Fruit fly (Drosophila melanogaster) whole organism, embryonic: ENCODE measurements around the gene CG14036.

Experiments
- ATbp ChIP-seq: fragments of 200-800 bp; sonication (Bioruptor generic); optimal IDR thresholded peaks from 2 replicates; lab custom pipeline; 2017; ENCODE audit warnings: missing biosample characterization, mild to moderate bottlenecking, missing genetic modification characterization, missing genetic modification reagents
- CG10267 ChIP-seq: fragments of 200-800 bp; sonication (Bioruptor generic); optimal IDR thresholded peaks from 2 replicates; lab custom pipeline; 2018; ENCODE audit warnings: missing biosample characterization, mild to moderate bottlenecking, missing genetic modification characterization, moderate library complexity
- CG11247 ChIP-seq: fragments of 200-800 bp; sonication (Bioruptor generic); IDR thresholded peaks from 2 replicates; pipeline ENCODE4 v1.3.6; 2022; ENCODE audit warnings: missing biosample characterization, missing genetic modification characterization
- CG11723 ChIP-seq: fragments of 200-800 bp; sonication (Bioruptor generic); optimal IDR thresholded peaks from 2 replicates; lab custom pipeline; 2017; ENCODE audit warnings: missing biosample characterization, mild to moderate bottlenecking, missing genetic modification characterization
- CG14710 ChIP-seq: fragments of 200-800 bp; sonication (Bioruptor generic); optimal IDR thresholded peaks from 3 replicates; lab custom pipeline; 2019; ENCODE audit warnings: missing biosample characterization, mild to moderate bottlenecking, missing genetic modification characterization, moderate library complexity
- CG14860 ChIP-seq: fragments of 200-800 bp; sonication (Bioruptor generic); IDR thresholded peaks from 3 replicates; pipeline ENCODE4 v1.3.6; 2022; ENCODE audit warnings: missing biosample characterization, missing genetic modification characterization; ENCODE audit not compliant: partially characterized antibody
- CG1529 ChIP-seq: fragments of 200-800 bp; sonication (Bioruptor generic); optimal IDR thresholded peaks from 3 replicates; lab custom pipeline; 2018; ENCODE audit warnings: missing biosample characterization, missing genetic modification characterization
- CG17359 ChIP-seq: fragments of 200-800 bp; sonication (Bioruptor generic); optimal IDR thresholded peaks from 3 replicates; lab custom pipeline; 2018; ENCODE audit warnings: missing biosample characterization, mild to moderate bottlenecking, missing genetic modification characterization, moderate library complexity
- CG18599 ChIP-seq: fragments of 200-800 bp; sonication (Bioruptor generic); optimal IDR thresholded peaks from 3 replicates; lab custom pipeline; 2017; ENCODE audit warnings: missing biosample characterization, missing genetic modification characterization, mild to moderate bottlenecking, moderate library complexity, missing genetic modification reagents
- CG31224 ChIP-seq: fragments of 200-800 bp; sonication (Bioruptor generic); IDR thresholded peaks from 2 replicates; pipeline ENCODE4 v1.3.6; 2022; ENCODE audit warnings: missing biosample characterization, missing genetic modification characterization
- CG4328 ChIP-seq: fragments of 200-800 bp; sonication (Bioruptor generic); optimal IDR thresholded peaks from 3 replicates; lab custom pipeline; 2017; ENCODE audit warnings: missing biosample characterization, missing genetic modification reagents, missing genetic modification characterization
- CG6175 ChIP-seq: fragments of 200-800 bp; sonication (Bioruptor generic); IDR thresholded peaks from 3 replicates; pipeline ENCODE4 v1.3.6; 2022; ENCODE audit warnings: missing biosample characterization, missing genetic modification characterization
- CG7372 ChIP-seq: fragments of 200-800 bp; sonication (Bioruptor generic); IDR thresholded peaks from 2 replicates; pipeline ENCODE4 v1.3.6; 2022; ENCODE audit warnings: missing biosample characterization, missing genetic modification characterization
- CG8924 ChIP-seq: fragments of 200-800 bp; optimal IDR thresholded peaks from 3 replicates; lab custom pipeline; 2019; ENCODE audit warnings: missing biosample characterization, mild to moderate bottlenecking, missing genetic modification characterization, moderate library complexity
- Doc3 ChIP-seq: fragments of 200-800 bp; sonication (Bioruptor generic); IDR thresholded peaks from 3 replicates; pipeline ENCODE4 v1.3.6; 2022; ENCODE audit warnings: missing biosample characterization, missing genetic modification characterization; ENCODE audit not compliant: partially characterized antibody
- ERR ChIP-seq: fragments of 200-800 bp; sonication (Bioruptor generic); optimal IDR thresholded peaks from 2 replicates; lab custom pipeline; 2016; ENCODE audit warnings: missing biosample characterization, missing genetic modification characterization
- Hmr ChIP-seq: fragments of 200-800 bp; sonication (Bioruptor generic); optimal IDR thresholded peaks from 3 replicates; lab custom pipeline; 2017; ENCODE audit warnings: mild to moderate bottlenecking, missing biosample characterization, missing genetic modification reagents, missing genetic modification characterization
- Med ChIP-seq: fragments of 200-800 bp; sonication (Bioruptor generic); peaks from one replicate; lab custom pipeline; 2016; ENCODE audit warnings: missing biosample characterization, missing genetic modification characterization, mild to moderate bottlenecking, inconsistent platforms, moderate library complexity
- Meics ChIP-seq: fragments of 200-800 bp; sonication (Bioruptor generic); optimal IDR thresholded peaks from 2 replicates; lab custom pipeline; 2017; ENCODE audit warnings: missing biosample characterization, mild to moderate bottlenecking, missing genetic modification characterization
- Myb ChIP-seq: fragments of 200-800 bp; sonication (Bioruptor generic); optimal IDR thresholded peaks from 2 replicates; lab custom pipeline; 2016; ENCODE audit warnings: missing biosample characterization, missing genetic modification characterization
- Ptx1 ChIP-seq: fragments of 200-800 bp; sonication (Bioruptor generic); IDR thresholded peaks from 2 replicates; pipeline ENCODE4 v1.3.6; 2022; ENCODE audit warnings: missing biosample characterization, missing genetic modification characterization
- Spps ChIP-seq: fragments of 200-800 bp; sonication (Bioruptor generic); optimal IDR thresholded peaks from 2 replicates; lab custom pipeline; 2018; ENCODE audit warnings: missing biosample characterization, mild to moderate bottlenecking, missing genetic modification characterization
- Vsx1 ChIP-seq: fragments of 200-800 bp; sonication (Bioruptor generic); optimal IDR thresholded peaks from 2 replicates; lab custom pipeline; 2017; ENCODE audit warnings: missing biosample characterization, mild to moderate bottlenecking, missing genetic modification characterization, missing genetic modification reagents
- abd-A ChIP-seq: fragments of 200-800 bp; sonication (Bioruptor generic); optimal IDR thresholded peaks from 3 replicates; lab custom pipeline; 2019; ENCODE audit warnings: missing biosample characterization, mild to moderate bottlenecking, missing genetic modification characterization, moderate library complexity
- ac ChIP-seq: fragments of 200-800 bp; sonication (Bioruptor generic); optimal IDR thresholded peaks from 3 replicates; lab custom pipeline; 2017; ENCODE audit warnings: missing biosample characterization, mild to moderate bottlenecking, missing genetic modification characterization
- bbx ChIP-seq: fragments of 200-800 bp; sonication (Bioruptor generic); IDR thresholded peaks from 2 replicates; pipeline ENCODE4 v1.3.6; 2022; ENCODE audit warnings: missing biosample characterization, missing genetic modification characterization; ENCODE audit not compliant: partially characterized antibody
- cas ChIP-seq: fragments of 200-800 bp; sonication (Bioruptor generic); IDR thresholded peaks from 2 replicates; pipeline ENCODE4 v1.3.6; 2022; ENCODE audit warnings: missing biosample characterization, missing genetic modification characterization
- caup ChIP-seq: fragments of 200-800 bp; sonication (Bioruptor generic); optimal IDR thresholded peaks from 3 replicates; lab custom pipeline; 2017; ENCODE audit warnings: missing biosample characterization, mild to moderate bottlenecking, missing genetic modification characterization, moderate library complexity; ENCODE audit not compliant: severe bottlenecking
- chinmo ChIP-seq: fragments of 200-800 bp; sonication (Bioruptor generic); IDR thresholded peaks from 4 replicates; pipeline ENCODE4 v1.3.6; 2022; ENCODE audit warnings: missing biosample characterization, missing genetic modification characterization; ENCODE audit not compliant: partially characterized antibody
- crp ChIP-seq, 2 experiments: fragments of 200-800 bp; sonication (Bioruptor generic); optimal IDR thresholded peaks; 2 replicates in 1 of 2; 3 replicates in 1 of 2; lab custom pipeline; 2017; ENCODE audit warnings: missing biosample characterization in 2 of 2, missing genetic modification characterization in 2 of 2, mild to moderate bottlenecking in 1 of 2, moderate library complexity in 1 of 2
- dan ChIP-seq: fragments of 200-800 bp; sonication (Bioruptor generic); IDR thresholded peaks from 2 replicates; pipeline ENCODE4 v1.3.6; 2022; ENCODE audit warnings: missing biosample characterization, missing genetic modification characterization
- en ChIP-seq: fragments of 200-800 bp; sonication (Bioruptor generic); optimal IDR thresholded peaks from 2 replicates; lab custom pipeline; 2016; ENCODE audit warnings: missing biosample characterization, missing genetic modification characterization
- esg ChIP-seq: fragments of 200-800 bp; sonication (Bioruptor generic); conservative IDR thresholded peaks from 2 replicates; pipeline ENCODE4 v1.3.6; 2022; ENCODE audit warnings: missing biosample characterization, missing genetic modification characterization
- ewg ChIP-seq: fragments of 200-800 bp; sonication (Bioruptor generic); optimal IDR thresholded peaks from 3 replicates; lab custom pipeline; 2017; ENCODE audit warnings: mild to moderate bottlenecking, missing biosample characterization, missing genetic modification reagents, missing genetic modification characterization
- eyg ChIP-seq: fragments of 200-800 bp; sonication (Bioruptor generic); optimal IDR thresholded peaks from 3 replicates; lab custom pipeline; 2016; ENCODE audit warnings: missing biosample characterization, missing genetic modification characterization
- gem ChIP-seq: fragments of 200-800 bp; sonication (Bioruptor generic); optimal IDR thresholded peaks from 2 replicates; lab custom pipeline; 2019; ENCODE audit warnings: missing biosample characterization, mild to moderate bottlenecking, missing genetic modification characterization, moderate library complexity
- gsb-n ChIP-seq: fragments of 200-800 bp; sonication (Bioruptor generic); optimal IDR thresholded peaks from 3 replicates; lab custom pipeline; 2018; ENCODE audit warnings: missing biosample characterization, mild to moderate bottlenecking, missing genetic modification characterization
- hbn ChIP-seq: fragments of 200-800 bp; sonication (Bioruptor generic); IDR thresholded peaks from 2 replicates; pipeline ENCODE4 v1.3.6; 2022; ENCODE audit warnings: missing biosample characterization, missing genetic modification characterization; ENCODE audit not compliant: partially characterized antibody
- hth ChIP-seq: fragments of >200 bp; optimal IDR thresholded peaks from 2 replicates; lab custom pipeline; 2017; ENCODE audit warnings: inconsistent platforms
- lmd ChIP-seq: fragments of 200-800 bp; sonication (Bioruptor generic); IDR thresholded peaks from 2 replicates; pipeline ENCODE4 v1.3.6; 2022; ENCODE audit warnings: missing biosample characterization, missing genetic modification characterization
- maf-S ChIP-seq: fragments of 200-800 bp; sonication (Bioruptor generic); optimal IDR thresholded peaks from 2 replicates; lab custom pipeline; 2016; ENCODE audit warnings: missing biosample characterization, missing genetic modification characterization
- nmo ChIP-seq: fragments of 200-800 bp; sonication (Bioruptor generic); optimal IDR thresholded peaks from 2 replicates; lab custom pipeline; 2018; ENCODE audit warnings: missing biosample characterization, mild to moderate bottlenecking, missing genetic modification characterization, moderate library complexity
- nom ChIP-seq: fragments of 200-800 bp; sonication (Bioruptor generic); optimal IDR thresholded peaks from 2 replicates; lab custom pipeline; 2017; ENCODE audit warnings: missing biosample characterization, missing genetic modification characterization, mild to moderate bottlenecking, moderate library complexity, missing genetic modification reagents
- org-1 ChIP-seq: fragments of 200-800 bp; sonication (Bioruptor generic); optimal IDR thresholded peaks from 2 replicates; lab custom pipeline; 2017; ENCODE audit warnings: missing biosample characterization, missing genetic modification characterization
- pita ChIP-seq: fragments of 200-800 bp; sonication (Bioruptor generic); optimal IDR thresholded peaks from 2 replicates; lab custom pipeline; 2017; ENCODE audit warnings: missing biosample characterization, mild to moderate bottlenecking, missing genetic modification characterization
- pzg ChIP-seq: fragments of 200-800 bp; sonication (Bioruptor generic); optimal IDR thresholded peaks from 3 replicates; lab custom pipeline; 2018; ENCODE audit warnings: missing biosample characterization, mild to moderate bottlenecking, missing genetic modification characterization, moderate library complexity
- sens ChIP-seq: fragments of 200-800 bp; sonication (Bioruptor generic); peaks from one replicate; lab custom pipeline; 2016; ENCODE audit warnings: missing biosample characterization, missing genetic modification characterization
- seq ChIP-seq: fragments of 200-800 bp; sonication (Bioruptor generic); IDR thresholded peaks from 2 replicates; pipeline ENCODE4 v1.3.6; 2022; ENCODE audit warnings: missing biosample characterization, missing genetic modification characterization
- toy ChIP-seq: fragments of 200-800 bp; sonication (Bioruptor generic); IDR thresholded peaks from 2 replicates; pipeline ENCODE4 v1.3.6; 2022; ENCODE audit warnings: missing biosample characterization, missing genetic modification characterization

CG14036 gene

dm6 chr2L:5052367-5052914 is 2.4 kb downstream of the CG14036 start, which contains the start of gene senju (continued):
- TF ChIP-seq ATbp (peak; percentile 87), nom (GFP tag; lab: Kevin White, UChicago) (peak; percentile 74), caup (GFP tag; lab: Kevin White, UChicago) (peak; percentile 92), Hmr (GFP tag; lab: Kevin White, UChicago) (peak; percentile 91), gsb-n (tag; lab: Kevin White, UChicago) (peak; percentile 69), gem (peak; percentile 91), Spps (peak; percentile 46), bbx (GFP tag; lab: Robert Waterston, UW) (peak; percentile 35; the same call in 1 of the 2 replicates), Ptx1 (GFP tag; lab: Robert Waterston, UW) (peak; percentile 84), lmd (peak; percentile 86), ERR (GFP tag; lab: Kevin White, UChicago) (peak; percentile 56), hth (lab: Kevin White, UChicago) (no peak), CG14860 (GFP tag; lab: Robert Waterston, UW) (peak; percentile 47; the same call in 1 of the 3 replicates), CG14710 (tag; lab: Kevin White, UChicago) (peak; percentile 69), CG17359 (tag; lab: Kevin White, UChicago) (peak; percentile 78), pita (GFP tag; lab: Kevin White, UChicago) (no peak), Doc3 (no peak), CG6175 (GFP tag; lab: Robert Waterston, UW) (peak; percentile 52; the same call in 2 of the 3 replicates), CG11247 (GFP tag; lab: Robert Waterston, UW) (peak; percentile 83), abd-A (tag; lab: Kevin White, UChicago) (peak; percentile 68), toy (GFP tag; lab: Robert Waterston, UW) (peak; percentile 35; the same call in 1 of the 2 replicates), CG10267 (tag; lab: Kevin White, UChicago) (peak; percentile 99), dan (no peak), org-1 (GFP tag; lab: Kevin White, UChicago) (peak; percentile 85), cas (peak; percentile 54; the same call in 1 of the 2 replicates), CG31224 (peak; percentile 63), maf-S (peak; percentile 65), Meics (GFP tag; lab: Kevin White, UChicago) (peak; percentile 88), eyg (peak; percentile 82), hbn (GFP tag; lab: Robert Waterston, UW) (0 out of 2 replicates have a peak, but pooled peaks have one; percentile 42), CG11723 (GFP tag; lab: Kevin White, UChicago) (peak; percentile 81), nmo (GFP tag; lab: Kevin White, UChicago) (peak; percentile 65), CG4328 (GFP tag; lab: Kevin White, UChicago) (peak; percentile 83), CG7372 (GFP tag; lab: Robert Waterston, UW) (0 out of 2 replicates have a peak, but pooled peaks have one; percentile 30), Vsx1 (GFP tag; lab: Kevin White, UChicago) (peak; percentile 19), esg (GFP tag; lab: Robert Waterston, UW) (peak; percentile 67)

dm6 chr2L:5050825-5051224 is 4.0 kb downstream of the CG14036 start, which contains the start of gene CG9121:
TSS of gene CG9121 (minus strand) at chr2L:5051062.
- TF ChIP-seq seq (peak; percentile 64; the same call in 1 of the 2 replicates), ewg (GFP tag; lab: Kevin White, UChicago) (peak; percentile 91), sens (GFP tag; lab: Kevin White, UChicago) (peak; percentile 12), CG18599 (GFP tag; lab: Kevin White, UChicago) (no peak), bbx (GFP tag; lab: Robert Waterston, UW) (no peak), Myb (GFP tag; lab: Kevin White, UChicago) (no peak), pzg (GFP tag; lab: Kevin White, UChicago) (peak; percentile 7), CG1529 (no peak), ac (no peak), en (GFP tag; lab: Kevin White, UChicago) (no peak), abd-A (tag; lab: Kevin White, UChicago) (peak; percentile 67), chinmo (GFP tag; lab: Robert Waterston, UW) (peak; percentile 71; the same call in 1 of the 4 replicates), CG8924 (no peak), crp (GFP tag; optimal IDR thresholded peaks at IDR 0.05; lab: Kevin White, UChicago) (peak in 1 of 2 experiments; percentile 48), Med (peak; percentile 9)
